Worm (Caenorhabditis elegans) whole organism, L4/young adult: ENCODE data around the gene sri-54.

Experiments used
- dao-5 ChIP-seq: sonication (generic microtip); optimal IDR thresholded peaks from 2 replicates; lab custom pipeline; 2016; ENCODE audit warnings: missing genotype, missing genetic modification characterization, moderate library complexity, missing compliant biosample characterization
- him-1 ChIP-seq: sonication (generic microtip); optimal IDR thresholded peaks from 2 replicates; lab custom pipeline; 2016; ENCODE audit warnings: missing genotype, missing genetic modification reagents, missing genetic modification characterization, missing compliant biosample characterization

- TF ChIP-seq him-1 (tag; lab: Kevin White, UChicago) (no peak), dao-5 (tag; lab: Kevin White, UChicago) (no peak)
These were observed 2.4 kb downstream of the sri-54 start for ce11 chrII:3135293-3135692.
